Fruit fly (Drosophila melanogaster) whole organism, wandering third instar larva: ENCODE measurements around the gene N.

Experiments
- CrebA ChIP-seq: fragments of 200-800 bp; sonication (Bioruptor generic); optimal IDR thresholded peaks from 2 replicates; lab custom pipeline; 2016; ENCODE audit warnings: missing biosample characterization, mild to moderate bottlenecking, missing genetic modification characterization, borderline replicate concordance
- Hnf4 ChIP-seq: fragments of 200-800 bp; sonication (Bioruptor generic); optimal IDR thresholded peaks from 2 replicates; lab custom pipeline; 2016; ENCODE audit warnings: missing biosample characterization, mild to moderate bottlenecking, missing genetic modification characterization
- Hr78 ChIP-seq: fragments of >200 bp; optimal IDR thresholded peaks from 2 replicates; lab custom pipeline; 2017; ENCODE audit warnings: missing biosample characterization, missing genetic modification characterization
- OdsH ChIP-seq: fragments of 200-800 bp; sonication (Bioruptor generic); optimal IDR thresholded peaks from 2 replicates; lab custom pipeline; 2016; ENCODE audit warnings: missing biosample characterization, mild to moderate bottlenecking, missing genetic modification characterization
- h ChIP-seq: fragments of 200-800 bp; sonication (Bioruptor generic); optimal IDR thresholded peaks from 3 replicates; lab custom pipeline; 2016; ENCODE audit warnings: missing biosample characterization, mild to moderate bottlenecking, missing genetic modification characterization
- rgr ChIP-seq: fragments of 200-800 bp; sonication (Bioruptor generic); optimal IDR thresholded peaks from 3 replicates; lab custom pipeline; 2016; ENCODE audit warnings: missing biosample characterization, mild to moderate bottlenecking, missing genetic modification characterization
- sage ChIP-seq: fragments of 200-800 bp; sonication (Bioruptor generic); optimal IDR thresholded peaks from 2 replicates; lab custom pipeline; 2016; ENCODE audit warnings: missing biosample characterization, mild to moderate bottlenecking, missing genetic modification characterization

DNA sequence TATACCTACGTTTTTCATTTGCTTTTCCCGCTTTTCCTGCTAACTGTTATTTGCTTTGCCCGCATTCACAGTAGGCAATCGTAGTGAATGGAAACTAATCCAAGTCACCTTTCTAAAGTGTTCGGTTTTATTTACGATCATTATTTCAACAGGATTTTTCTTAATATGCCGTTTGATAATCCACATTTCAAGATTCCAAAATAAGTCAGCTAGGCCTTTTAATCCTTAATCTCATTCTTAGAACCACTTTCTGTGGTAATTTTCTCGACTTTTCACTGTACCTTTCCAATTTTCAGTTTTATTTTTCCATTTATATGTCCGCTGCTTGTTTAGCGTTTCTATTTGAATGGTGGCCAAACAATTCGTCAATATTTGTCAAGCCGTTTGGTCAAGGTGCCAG is 43.7 kb upstream of the N start:
- TF ChIP-seq OdsH (GFP tag; lab: Kevin White, UChicago) (no peak), sage (GFP tag; lab: Kevin White, UChicago) (no peak), Hr78 (GFP tag; lab: Kevin White, UChicago) (no peak), rgr (no peak), CrebA (no peak), h (GFP tag; lab: Kevin White, UChicago) (no peak), Hnf4 (no peak)
